2 worm cellular contexts compared by ENCODE assay signal in the genomic region with DNA sequence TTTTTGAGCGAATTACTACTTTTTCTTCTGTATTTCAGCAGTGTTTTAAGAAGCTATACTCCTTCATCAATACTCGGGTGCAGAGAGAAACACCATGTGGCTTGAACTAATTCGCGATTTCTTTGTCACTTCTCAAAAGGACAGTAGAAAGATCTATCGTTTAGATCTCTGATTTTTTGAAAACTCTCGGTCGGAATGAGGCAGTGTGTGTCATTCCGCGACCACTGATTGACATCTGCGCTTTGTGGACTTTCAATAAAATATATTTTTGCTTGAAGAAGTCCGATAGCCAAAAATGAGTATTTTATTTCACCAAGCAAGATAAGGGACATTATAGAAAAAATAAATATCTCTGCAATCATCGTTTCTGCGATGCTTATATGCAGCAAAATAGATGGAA.
TF ChIP-seq lines count a peak whose summit lies in the region.

No protein-coding gene starts in this region.

TF ChIP-seq in whole organism, L2 larva, 48 proteins besides CTCF, POLR2A, EP300 and RAD21:
- TF ChIP-seq C34F6.9 (tag; optimal IDR thresholded peaks at IDR 0.05; lab: Kevin White, UChicago) (no peak), elt-1 (tag; optimal IDR thresholded peaks at IDR 0.05; lab: Kevin White, UChicago) (peak; percentile 76), fos-1 (tag; optimal IDR thresholded peaks at IDR 0.05; lab: Kevin White, UChicago) (no peak), ceh-16 (tag; optimal IDR thresholded peaks at IDR 0.05; lab: Kevin White, UChicago) (no peak), nhr-11 (tag; optimal IDR thresholded peaks at IDR 0.05; lab: Kevin White, UChicago) (no peak)

TF ChIP-seq in whole organism, L3 larva, 47 proteins besides CTCF, POLR2A, EP300 and RAD21:
- TF ChIP-seq nhr-23 (tag; optimal IDR thresholded peaks at IDR 0.05; lab: Kevin White, UChicago) (peak; percentile 7), elt-1 (tag; optimal IDR thresholded peaks at IDR 0.05; lab: Kevin White, UChicago) (peak; percentile 60), ceh-28 (tag; optimal IDR thresholded peaks at IDR 0.05; lab: Kevin White, UChicago) (no peak)
